Fruit fly (Drosophila melanogaster) whole organism, prepupa: ENCODE measurements around the gene shf.

Experiments
- CG6854 ChIP-seq: fragments of 200-800 bp; sonication (Bioruptor generic); optimal IDR thresholded peaks from 2 replicates; lab custom pipeline; 2017; ENCODE audit warnings: missing biosample characterization, mild to moderate bottlenecking, missing genetic modification characterization
- Hr4 ChIP-seq: fragments of 200-800 bp; sonication (Bioruptor generic); optimal IDR thresholded peaks from 3 replicates; lab custom pipeline; 2016; ENCODE audit warnings: missing biosample characterization, missing genetic modification characterization
- topi ChIP-seq: fragments of 200-800 bp; sonication (Bioruptor generic); optimal IDR thresholded peaks from 3 replicates; lab custom pipeline; 2016; ENCODE audit warnings: missing biosample characterization, missing genetic modification characterization

- no peak for TF ChIP-seq Hr4 (GFP tag; lab: Kevin White, UChicago)
- no peak for TF ChIP-seq topi (GFP tag; lab: Kevin White, UChicago)
- TF ChIP-seq CG6854 (GFP tag; lab: Kevin White, UChicago) = no peak
Measured at dm6 chrX:6802376-6803080, 23.1 kb upstream of the shf start.
